Worm (Caenorhabditis elegans): ENCODE measurements around the gene F25E5.16.

DNA sequence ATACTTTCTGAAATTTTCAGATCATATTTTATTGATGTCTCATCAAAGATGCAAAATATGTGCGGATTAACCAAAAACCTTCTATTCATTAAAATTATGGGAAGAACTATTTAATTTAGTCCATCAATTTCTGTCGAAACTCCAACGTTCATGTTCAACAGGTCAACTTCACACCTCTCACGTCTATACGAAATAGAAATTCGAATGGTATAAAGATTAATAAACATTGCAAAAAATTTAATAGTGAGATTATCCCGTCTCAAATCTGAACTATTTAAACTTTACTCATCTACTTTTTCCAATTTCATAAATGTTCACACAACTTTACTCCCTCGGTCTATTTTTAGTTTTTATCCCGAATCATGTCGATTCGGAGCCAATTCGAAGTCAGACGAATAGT, 28.5 kb upstream of the F25E5.16 start, which contains the start of gene R13D7.2:
- TF ChIP-seq ama-1 (optimal IDR thresholded peaks at IDR 0.05), result no peak
- TF ChIP-seq ceh-9 (tag; optimal IDR thresholded peaks at IDR 0.05), result no peak
- no peak for TF ChIP-seq unc-42 (tag; optimal IDR thresholded peaks at IDR 0.05)
- no peak for TF ChIP-seq K09A11.1 (tag; optimal IDR thresholded peaks at IDR 0.05; ENCODE audit: insufficient read depth)
